Fruit fly (Drosophila melanogaster) whole organism, embryonic: ENCODE results near the gene enc.

ENCODE experiments used
- CG10267 ChIP-seq: fragments of 200-800 bp; sonication (Bioruptor generic); optimal IDR thresholded peaks from 2 replicates; lab custom pipeline; 2018; ENCODE audit warnings: missing biosample characterization, mild to moderate bottlenecking, missing genetic modification characterization, moderate library complexity
- CG11093 ChIP-seq: fragments of 200-800 bp; sonication (Bioruptor generic); IDR thresholded peaks from 3 replicates; pipeline ENCODE4 v1.3.6; 2022; ENCODE audit warnings: missing biosample characterization, missing genetic modification characterization
- CG11723 ChIP-seq: fragments of 200-800 bp; sonication (Bioruptor generic); optimal IDR thresholded peaks from 2 replicates; lab custom pipeline; 2017; ENCODE audit warnings: missing biosample characterization, mild to moderate bottlenecking, missing genetic modification characterization
- CG12071 ChIP-seq: fragments of 200-800 bp; sonication (Bioruptor generic); optimal IDR thresholded peaks from 3 replicates; lab custom pipeline; 2018; ENCODE audit warnings: missing biosample characterization, mild to moderate bottlenecking, missing genetic modification characterization
- CG12104 ChIP-seq: fragments of 200-800 bp; sonication (Bioruptor generic); optimal IDR thresholded peaks from 3 replicates; lab custom pipeline; 2016; ENCODE audit warnings: missing biosample characterization, missing genetic modification characterization
- CG1233 ChIP-seq: fragments of 200-800 bp; sonication (Bioruptor generic); optimal IDR thresholded peaks from 4 replicates; lab custom pipeline; 2018; ENCODE audit warnings: missing biosample characterization, mild to moderate bottlenecking, missing genetic modification characterization
- CG12744 ChIP-seq: fragments of 200-800 bp; sonication (Bioruptor generic); optimal IDR thresholded peaks from 2 replicates; lab custom pipeline; 2016; ENCODE audit warnings: missing biosample characterization, missing genetic modification characterization
- CG13775 ChIP-seq: fragments of 200-800 bp; sonication (Bioruptor generic); optimal IDR thresholded peaks from 3 replicates; lab custom pipeline; 2017; ENCODE audit warnings: missing biosample characterization, mild to moderate bottlenecking, missing genetic modification characterization
- CG13894 ChIP-seq: fragments of 200-800 bp; sonication (Bioruptor generic); optimal IDR thresholded peaks from 3 replicates; lab custom pipeline; 2018; ENCODE audit warnings: missing biosample characterization, mild to moderate bottlenecking, missing genetic modification characterization, moderate library complexity
- CG15479 ChIP-seq: fragments of 200-800 bp; sonication (Bioruptor generic); optimal IDR thresholded peaks from 3 replicates; lab custom pipeline; 2019; ENCODE audit warnings: missing biosample characterization, mild to moderate bottlenecking, missing genetic modification characterization, moderate library complexity
- CG15514 ChIP-seq: fragments of 200-800 bp; sonication (Bioruptor generic); optimal IDR thresholded peaks from 3 replicates; lab custom pipeline; 2017; ENCODE audit warnings: missing biosample characterization, missing genetic modification characterization, mild to moderate bottlenecking, moderate library complexity, missing genetic modification reagents
- CG1602 ChIP-seq: fragments of 200-800 bp; sonication (Bioruptor generic); optimal IDR thresholded peaks from 3 replicates; lab custom pipeline; 2016; ENCODE audit warnings: missing biosample characterization, missing genetic modification characterization
- CG17359 ChIP-seq: fragments of 200-800 bp; sonication (Bioruptor generic); optimal IDR thresholded peaks from 3 replicates; lab custom pipeline; 2018; ENCODE audit warnings: missing biosample characterization, mild to moderate bottlenecking, missing genetic modification characterization, moderate library complexity
- CG17385 ChIP-seq: fragments of 200-800 bp; sonication (Bioruptor generic); optimal IDR thresholded peaks from 3 replicates; lab custom pipeline; 2018; ENCODE audit warnings: missing biosample characterization, mild to moderate bottlenecking, missing genetic modification characterization
- CG18476 ChIP-seq: fragments of 200-800 bp; sonication (Bioruptor generic); optimal IDR thresholded peaks from 2 replicates; lab custom pipeline; 2016; ENCODE audit warnings: missing biosample characterization, mild to moderate bottlenecking, missing genetic modification characterization
- CG2129 ChIP-seq: fragments of 200-800 bp; sonication (Bioruptor generic); IDR thresholded peaks from 2 replicates; pipeline ENCODE4 v1.3.6; 2022; ENCODE audit warnings: missing biosample characterization, missing genetic modification characterization; ENCODE audit not compliant: partially characterized antibody
- CG32772 ChIP-seq: fragments of 200-800 bp; sonication (Bioruptor generic); IDR thresholded peaks from 2 replicates; pipeline ENCODE4 v1.3.6; 2022; ENCODE audit warnings: missing biosample characterization, missing genetic modification characterization
- CG3838 ChIP-seq: fragments of 200-800 bp; sonication (Bioruptor generic); optimal IDR thresholded peaks from 3 replicates; lab custom pipeline; 2016; ENCODE audit warnings: missing biosample characterization, missing genetic modification characterization
- CG42726 ChIP-seq: fragments of 200-800 bp; sonication (Bioruptor generic); IDR thresholded peaks from 2 replicates; pipeline ENCODE4 v1.3.6; 2022; ENCODE audit warnings: missing biosample characterization, missing genetic modification characterization; ENCODE audit not compliant: partially characterized antibody
- CG6254 ChIP-seq: fragments of 200-800 bp; sonication (Bioruptor generic); optimal IDR thresholded peaks from 3 replicates; lab custom pipeline; 2017; ENCODE audit warnings: mild to moderate bottlenecking, missing biosample characterization, missing genetic modification reagents, missing genetic modification characterization
- CG6272 ChIP-seq: fragments of 200-800 bp; sonication (Bioruptor generic); IDR thresholded peaks from 2 replicates; pipeline ENCODE4 v1.3.6; 2022; ENCODE audit warnings: missing biosample characterization, missing genetic modification characterization
- CG7372 ChIP-seq: fragments of 200-800 bp; sonication (Bioruptor generic); IDR thresholded peaks from 2 replicates; pipeline ENCODE4 v1.3.6; 2022; ENCODE audit warnings: missing biosample characterization, missing genetic modification characterization
- CG7839 ChIP-seq: fragments of 200-800 bp; sonication (Bioruptor generic); optimal IDR thresholded peaks from 3 replicates; lab custom pipeline; 2018; ENCODE audit warnings: missing biosample characterization, mild to moderate bottlenecking, missing genetic modification characterization, moderate library complexity
- CHES-1-like ChIP-seq: fragments of 200-800 bp; sonication (Bioruptor generic); optimal IDR thresholded peaks from 2 replicates; lab custom pipeline; 2016; ENCODE audit warnings: missing biosample characterization, missing genetic modification characterization
- Dbx ChIP-seq: fragments of 200-800 bp; sonication (Bioruptor generic); IDR thresholded peaks from 3 replicates; pipeline ENCODE4 v1.3.6; 2022; ENCODE audit warnings: missing biosample characterization, missing genetic modification characterization
- HHEX ChIP-seq: fragments of 200-800 bp; sonication (Bioruptor generic); optimal IDR thresholded peaks from 3 replicates; lab custom pipeline; 2017; ENCODE audit warnings: missing biosample characterization, mild to moderate bottlenecking, missing genetic modification characterization, missing genetic modification reagents
- HLH54F ChIP-seq: fragments of 200-800 bp; sonication (Bioruptor generic); optimal IDR thresholded peaks from 3 replicates; lab custom pipeline; 2016; ENCODE audit warnings: missing biosample characterization, missing genetic modification characterization
- Hey ChIP-seq: fragments of 200-800 bp; sonication (Bioruptor generic); optimal IDR thresholded peaks from 3 replicates; lab custom pipeline; 2018; ENCODE audit warnings: missing biosample characterization, mild to moderate bottlenecking, missing genetic modification characterization
- Lhr ChIP-seq: fragments of 200-800 bp; sonication (Bioruptor generic); optimal IDR thresholded peaks from 3 replicates; lab custom pipeline; 2017; ENCODE audit warnings: mild to moderate bottlenecking, missing biosample characterization, missing genetic modification reagents, missing genetic modification characterization
- Lpt ChIP-seq: fragments of >200 bp; optimal IDR thresholded peaks from 2 replicates; lab custom pipeline; 2018; ENCODE audit warnings: missing biosample characterization, missing genetic modification characterization
- Meics ChIP-seq: fragments of 200-800 bp; sonication (Bioruptor generic); optimal IDR thresholded peaks from 2 replicates; lab custom pipeline; 2017; ENCODE audit warnings: missing biosample characterization, mild to moderate bottlenecking, missing genetic modification characterization
- Ptx1 ChIP-seq: fragments of 200-800 bp; sonication (Bioruptor generic); IDR thresholded peaks from 2 replicates; pipeline ENCODE4 v1.3.6; 2022; ENCODE audit warnings: missing biosample characterization, missing genetic modification characterization
- Six4 ChIP-seq: fragments of 200-800 bp; sonication (Bioruptor generic); optimal IDR thresholded peaks from 2 replicates; lab custom pipeline; 2016; ENCODE audit warnings: missing biosample characterization, missing genetic modification characterization
- Ssrp ChIP-seq: fragments of 200-800 bp; sonication (Bioruptor generic); optimal IDR thresholded peaks from 2 replicates; lab custom pipeline; 2018; ENCODE audit warnings: missing biosample characterization, mild to moderate bottlenecking, missing genetic modification characterization, moderate library complexity
- Trl ChIP-seq, 3 experiments: fragments of >200 bp in 2 of 3; fragments of 200-800 bp in 1 of 3; sonication (Bioruptor generic) in 1 of 3; optimal IDR thresholded peaks; 2 replicates in 1 of 3; 3 replicates in 2 of 3; lab custom pipeline; 2016 to 2017; ENCODE audit warnings: missing biosample characterization in 1 of 3, missing genetic modification characterization in 1 of 3
- Usf ChIP-seq: fragments of 200-800 bp; sonication (Bioruptor generic); optimal IDR thresholded peaks from 2 replicates; lab custom pipeline; 2017; ENCODE audit warnings: missing genotype, missing biosample characterization, missing genetic modification characterization
- Xbp1 ChIP-seq: fragments of 200-800 bp; sonication (Bioruptor generic); optimal IDR thresholded peaks from 3 replicates; lab custom pipeline; 2016; ENCODE audit warnings: missing biosample characterization, mild to moderate bottlenecking, missing genetic modification characterization
- abd-A ChIP-seq: fragments of 200-800 bp; sonication (Bioruptor generic); optimal IDR thresholded peaks from 3 replicates; lab custom pipeline; 2019; ENCODE audit warnings: missing biosample characterization, mild to moderate bottlenecking, missing genetic modification characterization, moderate library complexity
- disco-r ChIP-seq: fragments of 200-800 bp; sonication (Bioruptor generic); optimal IDR thresholded peaks from 2 replicates; lab custom pipeline; 2016; ENCODE audit warnings: missing biosample characterization, missing genetic modification characterization
- grau ChIP-seq: fragments of 200-800 bp; optimal IDR thresholded peaks from 3 replicates; lab custom pipeline; 2019; ENCODE audit warnings: missing biosample characterization, mild to moderate bottlenecking, missing genetic modification characterization, moderate library complexity
- jumu ChIP-seq: fragments of 200-800 bp; sonication (Bioruptor generic); optimal IDR thresholded peaks from 3 replicates; lab custom pipeline; 2016; ENCODE audit warnings: missing biosample characterization, missing genetic modification characterization
- lilli ChIP-seq: fragments of 200-800 bp; sonication (Bioruptor generic); optimal IDR thresholded peaks from 3 replicates; lab custom pipeline; 2016; ENCODE audit warnings: missing biosample characterization, missing genetic modification characterization
- nerfin-2 ChIP-seq: fragments of 200-800 bp; sonication (Bioruptor generic); IDR thresholded peaks from 2 replicates; pipeline ENCODE4 v1.3.6; 2022; ENCODE audit warnings: missing biosample characterization, missing genetic modification characterization; ENCODE audit not compliant: partially characterized antibody
- otp ChIP-seq: fragments of 200-800 bp; sonication (Bioruptor generic); IDR thresholded peaks from 3 replicates; pipeline ENCODE4, ENCODE4 v1.3.6; 2022; ENCODE audit warnings: missing biosample characterization, missing genetic modification characterization
- prd ChIP-seq, 3 experiments: fragments of >200 bp in 2 of 3; fragments of 200-800 bp in 1 of 3; sonication (Bioruptor generic) in 1 of 3; optimal IDR thresholded peaks in 2 of 3; IDR thresholded peaks in 1 of 3; 2 replicates in 2 of 3; 3 replicates in 1 of 3; pipeline versions ENCODE4 v1.3.6 to Lab custom; 2017 to 2022; ENCODE audit warnings: missing biosample characterization in 1 of 3, missing genetic modification characterization in 1 of 3
- repo ChIP-seq: fragments of 200-800 bp; sonication (Bioruptor generic); optimal IDR thresholded peaks from 2 replicates; lab custom pipeline; 2016; ENCODE audit warnings: missing biosample characterization, missing genetic modification characterization
- ro ChIP-seq: fragments of 200-800 bp; sonication (Bioruptor generic); IDR thresholded peaks from 2 replicates; pipeline ENCODE4 v1.3.6; 2022; ENCODE audit warnings: missing biosample characterization, missing genetic modification characterization
- sqz ChIP-seq: fragments of 200-800 bp; sonication (Bioruptor generic); optimal IDR thresholded peaks from 3 replicates; lab custom pipeline; 2018; ENCODE audit warnings: missing biosample characterization, mild to moderate bottlenecking, missing genetic modification characterization
- tio ChIP-seq: fragments of 200-800 bp; sonication (Bioruptor generic); optimal IDR thresholded peaks from 2 replicates; lab custom pipeline; 2017; ENCODE audit warnings: missing biosample characterization, missing genetic modification characterization, inconsistent platforms
- usp ChIP-seq: fragments of >200 bp; optimal IDR thresholded peaks from 2 replicates; lab custom pipeline; 2017; ENCODE audit warnings: missing biosample characterization, missing genetic modification characterization

enc gene

DNA sequence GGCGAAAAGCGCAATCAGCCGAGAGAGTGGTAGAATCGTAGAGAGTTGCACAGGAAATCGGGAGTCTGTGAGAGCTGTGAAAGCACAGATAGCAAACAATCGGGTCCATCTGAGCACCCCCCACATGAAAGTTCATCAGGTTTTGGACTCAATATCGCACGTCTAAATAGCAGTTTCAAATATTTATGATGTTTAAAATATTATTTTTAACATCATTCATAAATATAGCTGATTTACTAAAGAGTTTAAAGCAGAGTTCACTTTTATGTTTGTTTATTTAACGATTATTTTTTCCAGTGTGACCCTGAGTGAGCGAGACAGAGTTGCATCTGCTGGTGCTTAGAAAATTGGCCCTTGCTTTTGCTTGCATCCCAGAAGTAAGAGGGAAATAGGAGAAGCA is 17.1 kb upstream of the enc start (continued):
- TF ChIP-seq usp (GFP tag; lab: Kevin White, UChicago): no peak
- no peak for TF ChIP-seq CHES-1-like (GFP tag; lab: Kevin White, UChicago)
- TF ChIP-seq lilli (GFP tag; lab: Kevin White, UChicago): no peak
- TF ChIP-seq Xbp1 (GFP tag; lab: Kevin White, UChicago): peak; percentile 3
- peak; percentile 37 for TF ChIP-seq Meics
- TF ChIP-seq CG2129: no peak
- no peak for TF ChIP-seq HHEX (GFP tag; lab: Kevin White, UChicago)
- TF ChIP-seq CG12104 (GFP tag; lab: Kevin White, UChicago): no peak
- no peak for TF ChIP-seq jumu (GFP tag; lab: Kevin White, UChicago)
- TF ChIP-seq CG15514: peak; percentile 1
- TF ChIP-seq CG18476 (GFP tag; lab: Kevin White, UChicago): no peak
- TF ChIP-seq CG12071: no peak
- no peak for TF ChIP-seq CG6272 (GFP tag; lab: Robert Waterston, UW)
- TF ChIP-seq grau: peak; percentile 22
- TF ChIP-seq CG13894 (tag; lab: Kevin White, UChicago): peak; percentile 70
- TF ChIP-seq CG7372 (GFP tag; lab: Robert Waterston, UW): 0 out of 2 replicates have a peak, but pooled peaks have one; percentile 6
- no peak for TF ChIP-seq CG13775
- no peak for TF ChIP-seq disco-r
- no peak for TF ChIP-seq CG12744
- TF ChIP-seq CG11723 (GFP tag; lab: Kevin White, UChicago): no peak
- no peak for TF ChIP-seq Ptx1 (GFP tag; lab: Robert Waterston, UW)
- no peak for TF ChIP-seq tio (GFP tag; lab: Kevin White, UChicago)
- TF ChIP-seq CG10267 (tag; lab: Kevin White, UChicago): no peak
- no peak for TF ChIP-seq CG3838 (GFP tag; lab: Kevin White, UChicago)
- TF ChIP-seq repo (GFP tag; lab: Kevin White, UChicago): no peak
- no peak for TF ChIP-seq CG17359 (tag; lab: Kevin White, UChicago)
- no peak for TF ChIP-seq Ssrp
- no peak for TF ChIP-seq CG17385 (GFP tag; lab: Kevin White, UChicago)
- TF ChIP-seq Usf (GFP tag; lab: Kevin White, UChicago): no peak
- TF ChIP-seq CG42726 (GFP tag; lab: Robert Waterston, UW): no peak
- no peak for TF ChIP-seq CG7839 (tag; lab: Kevin White, UChicago)
- no peak for TF ChIP-seq nerfin-2 (GFP tag; lab: Robert Waterston, UW)
- no peak for TF ChIP-seq otp
- TF ChIP-seq prd (optimal IDR thresholded peaks at IDR 0.05; lab: Kevin White, UChicago): no peak
- TF ChIP-seq prd (GFP tag; IDR thresholded peaks at IDR 0.05; lab: Robert Waterston, UW): peak; percentile 23; the same call in 1 of the 3 replicates
- TF ChIP-seq Lpt: no peak
- TF ChIP-seq CG6254 (GFP tag; lab: Kevin White, UChicago): no peak
- no peak for TF ChIP-seq Lhr (GFP tag; lab: Kevin White, UChicago)
- TF ChIP-seq ro: no peak
- no peak for TF ChIP-seq CG15479
- TF ChIP-seq CG32772: no peak
- TF ChIP-seq Hey: no peak
- TF ChIP-seq Dbx (GFP tag; lab: Robert Waterston, UW): peak; percentile 66; the same call in 2 of the 3 replicates
- TF ChIP-seq abd-A (tag; lab: Kevin White, UChicago): no peak
- TF ChIP-seq Trl (optimal IDR thresholded peaks at IDR 0.05; lab: Kevin White, UChicago): peak; percentile 18 to 28
- no peak for TF ChIP-seq Trl (GFP tag; optimal IDR thresholded peaks at IDR 0.05; lab: Kevin White, UChicago)
- no peak for TF ChIP-seq HLH54F (GFP tag; lab: Kevin White, UChicago)
- TF ChIP-seq sqz (GFP tag; lab: Kevin White, UChicago): no peak
- TF ChIP-seq Six4 (GFP tag; lab: Kevin White, UChicago): no peak
- no peak for TF ChIP-seq CG1233
- TF ChIP-seq CG11093 (GFP tag; lab: Robert Waterston, UW): no peak
- TF ChIP-seq CG1602 (GFP tag; lab: Kevin White, UChicago): no peak
